Fruit fly (Drosophila melanogaster) whole organism, embryonic: Measurements from ENCODE around the gene Pvr.

ENCODE experiments used
- CG10267 ChIP-seq: fragments of 200-800 bp; sonication (Bioruptor generic); optimal IDR thresholded peaks from 2 replicates; lab custom pipeline; 2018; ENCODE audit warnings: missing biosample characterization, mild to moderate bottlenecking, missing genetic modification characterization, moderate library complexity
- CG10565 ChIP-seq: fragments of 200-800 bp; sonication (Bioruptor generic); optimal IDR thresholded peaks from 3 replicates; lab custom pipeline; 2016; ENCODE audit warnings: missing biosample characterization, mild to moderate bottlenecking, missing genetic modification characterization
- CG11247 ChIP-seq: fragments of 200-800 bp; sonication (Bioruptor generic); IDR thresholded peaks from 2 replicates; pipeline ENCODE4 v1.3.6; 2022; ENCODE audit warnings: missing biosample characterization, missing genetic modification characterization
- CG12219 ChIP-seq: fragments of 200-800 bp; sonication (Bioruptor generic); optimal IDR thresholded peaks from 3 replicates; lab custom pipeline; 2018; ENCODE audit warnings: missing biosample characterization, mild to moderate bottlenecking, missing genetic modification characterization
- CG12744 ChIP-seq: fragments of 200-800 bp; sonication (Bioruptor generic); optimal IDR thresholded peaks from 2 replicates; lab custom pipeline; 2016; ENCODE audit warnings: missing biosample characterization, missing genetic modification characterization
- CG13424 ChIP-seq: fragments of 200-800 bp; sonication (Bioruptor generic); optimal IDR thresholded peaks from 2 replicates; lab custom pipeline; 2019; ENCODE audit warnings: missing biosample characterization, mild to moderate bottlenecking, missing genetic modification characterization, moderate library complexity
- CG13894 ChIP-seq: fragments of 200-800 bp; sonication (Bioruptor generic); optimal IDR thresholded peaks from 3 replicates; lab custom pipeline; 2018; ENCODE audit warnings: missing biosample characterization, mild to moderate bottlenecking, missing genetic modification characterization, moderate library complexity
- CG17186 ChIP-seq: fragments of 200-800 bp; sonication (Bioruptor generic); optimal IDR thresholded peaks from 3 replicates; lab custom pipeline; 2017; ENCODE audit warnings: missing biosample characterization, missing genetic modification reagents, missing genetic modification characterization
- CG17802 ChIP-seq: fragments of 200-800 bp; sonication (Bioruptor generic); optimal IDR thresholded peaks from 2 replicates; lab custom pipeline; 2018; ENCODE audit warnings: missing biosample characterization, mild to moderate bottlenecking, missing genetic modification characterization, moderate library complexity
- CG18262 ChIP-seq: fragments of 200-800 bp; optimal IDR thresholded peaks from 3 replicates; lab custom pipeline; 2019; ENCODE audit warnings: missing biosample characterization, mild to moderate bottlenecking, missing genetic modification characterization, moderate library complexity
- CG2202 ChIP-seq: fragments of 200-800 bp; sonication (Bioruptor generic); optimal IDR thresholded peaks from 2 replicates; lab custom pipeline; 2018; ENCODE audit warnings: missing biosample characterization, mild to moderate bottlenecking, missing genetic modification characterization
- CG2678 ChIP-seq: fragments of 200-800 bp; sonication (Bioruptor generic); optimal IDR thresholded peaks from 3 replicates; lab custom pipeline; 2019; ENCODE audit warnings: missing biosample characterization, mild to moderate bottlenecking, missing genetic modification characterization, moderate library complexity
- CG31441 ChIP-seq: fragments of 200-800 bp; sonication (Bioruptor generic); IDR thresholded peaks from 2 replicates; pipeline ENCODE4 v1.3.6; 2022; ENCODE audit warnings: missing biosample characterization, missing genetic modification characterization
- CG4328 ChIP-seq: fragments of 200-800 bp; sonication (Bioruptor generic); optimal IDR thresholded peaks from 3 replicates; lab custom pipeline; 2017; ENCODE audit warnings: missing biosample characterization, missing genetic modification reagents, missing genetic modification characterization
- CG4707 ChIP-seq: fragments of 200-800 bp; sonication (Bioruptor generic); optimal IDR thresholded peaks from 2 replicates; lab custom pipeline; 2018; ENCODE audit warnings: missing biosample characterization, mild to moderate bottlenecking, missing genetic modification characterization, moderate library complexity
- CG7745 ChIP-seq: fragments of 200-800 bp; sonication (Bioruptor generic); optimal IDR thresholded peaks from 2 replicates; lab custom pipeline; 2018; ENCODE audit warnings: missing biosample characterization, mild to moderate bottlenecking, missing genetic modification characterization, moderate library complexity
- CG7839 ChIP-seq: fragments of 200-800 bp; sonication (Bioruptor generic); optimal IDR thresholded peaks from 3 replicates; lab custom pipeline; 2018; ENCODE audit warnings: missing biosample characterization, mild to moderate bottlenecking, missing genetic modification characterization, moderate library complexity
- CG7963 ChIP-seq: fragments of 200-800 bp; sonication (Bioruptor generic); IDR thresholded peaks from 3 replicates; pipeline ENCODE4 v1.3.6; 2022; ENCODE audit warnings: missing biosample characterization, missing genetic modification characterization; ENCODE audit not compliant: partially characterized antibody
- CG8944 ChIP-seq: fragments of 200-800 bp; sonication (Bioruptor generic); optimal IDR thresholded peaks from 3 replicates; lab custom pipeline; 2016; ENCODE audit warnings: missing biosample characterization, missing genetic modification characterization
- CG9797 ChIP-seq: fragments of 200-800 bp; sonication (Bioruptor generic); optimal IDR thresholded peaks from 3 replicates; lab custom pipeline; 2018; ENCODE audit warnings: missing biosample characterization, mild to moderate bottlenecking, missing genetic modification characterization
- CkIIα-i1 ChIP-seq: fragments of 200-800 bp; sonication (Bioruptor generic); IDR thresholded peaks from 2 replicates; pipeline ENCODE4 v1.3.6; 2022; ENCODE audit warnings: missing biosample characterization, missing genetic modification characterization
- Dfd ChIP-seq, 2 experiments: fragments of >200 bp; optimal IDR thresholded peaks; 2 replicates each; lab custom pipeline; 2017; ENCODE audit warnings: missing biosample characterization in 2 of 2, missing genetic modification characterization in 2 of 2
- Dref ChIP-seq: fragments of 200-800 bp; sonication (Bioruptor generic); IDR thresholded peaks from 2 replicates; pipeline ENCODE4 v1.3.6; 2022; ENCODE audit warnings: missing biosample characterization, missing genetic modification characterization
- HLH54F ChIP-seq: fragments of 200-800 bp; sonication (Bioruptor generic); optimal IDR thresholded peaks from 3 replicates; lab custom pipeline; 2016; ENCODE audit warnings: missing biosample characterization, missing genetic modification characterization
- Hr51 ChIP-seq, 2 experiments: fragments of 200-800 bp; sonication (Bioruptor generic); optimal IDR thresholded peaks; 2 replicates in 1 of 2; 3 replicates in 1 of 2; lab custom pipeline; 2016 to 2018; ENCODE audit warnings: missing biosample characterization in 2 of 2, missing genetic modification characterization in 2 of 2, mild to moderate bottlenecking in 1 of 2, moderate library complexity in 1 of 2
- Lim3 ChIP-seq: fragments of 200-800 bp; sonication (Bioruptor generic); IDR thresholded peaks from 2 replicates; pipeline ENCODE4 v1.3.6; 2022; ENCODE audit warnings: missing biosample characterization, missing genetic modification characterization
- Mes4 ChIP-seq: fragments of 200-800 bp; sonication (Bioruptor generic); optimal IDR thresholded peaks from 2 replicates; lab custom pipeline; 2016; ENCODE audit warnings: missing biosample characterization, missing genetic modification characterization
- Mrtf ChIP-seq: fragments of 200-800 bp; sonication (Bioruptor generic); IDR thresholded peaks from 3 replicates; pipeline ENCODE4 v1.3.6; 2022; ENCODE audit warnings: missing biosample characterization, missing genetic modification characterization
- NK7.1 ChIP-seq: fragments of 200-800 bp; sonication (Bioruptor generic); optimal IDR thresholded peaks from 3 replicates; lab custom pipeline; 2016; ENCODE audit warnings: missing biosample characterization, missing genetic modification characterization
- Rx ChIP-seq: fragments of 200-800 bp; sonication (Bioruptor generic); IDR thresholded peaks from 2 replicates; pipeline ENCODE4 v1.3.6; 2022; ENCODE audit warnings: missing biosample characterization, missing genetic modification characterization
- Six4 ChIP-seq: fragments of 200-800 bp; sonication (Bioruptor generic); optimal IDR thresholded peaks from 2 replicates; lab custom pipeline; 2016; ENCODE audit warnings: missing biosample characterization, missing genetic modification characterization
- Usf ChIP-seq: fragments of 200-800 bp; sonication (Bioruptor generic); optimal IDR thresholded peaks from 2 replicates; lab custom pipeline; 2017; ENCODE audit warnings: missing genotype, missing biosample characterization, missing genetic modification characterization
- ab ChIP-seq: fragments of 200-800 bp; sonication (Bioruptor generic); optimal IDR thresholded peaks from 2 replicates; lab custom pipeline; 2016; ENCODE audit warnings: missing biosample characterization, missing genetic modification characterization
- ase ChIP-seq: fragments of 200-800 bp; sonication (Bioruptor generic); IDR thresholded peaks from 3 replicates; pipeline ENCODE4 v1.3.6; 2022; ENCODE audit warnings: missing biosample characterization, missing genetic modification characterization
- bcd ChIP-seq: fragments of 200-800 bp; sonication (Bioruptor generic); optimal IDR thresholded peaks from 2 replicates; lab custom pipeline; 2017; ENCODE audit warnings: missing biosample characterization, mild to moderate bottlenecking, missing genetic modification characterization
- bowl ChIP-seq: fragments of 200-800 bp; sonication (Bioruptor generic); IDR thresholded peaks from 2 replicates; pipeline ENCODE4 v1.3.6; 2022; ENCODE audit warnings: missing biosample characterization, missing genetic modification characterization
- dan ChIP-seq: fragments of 200-800 bp; sonication (Bioruptor generic); IDR thresholded peaks from 2 replicates; pipeline ENCODE4 v1.3.6; 2022; ENCODE audit warnings: missing biosample characterization, missing genetic modification characterization
- dmrt11E ChIP-seq: fragments of 200-800 bp; sonication (Bioruptor generic); optimal IDR thresholded peaks from 3 replicates; lab custom pipeline; 2018; ENCODE audit warnings: missing biosample characterization, mild to moderate bottlenecking, missing genetic modification characterization, moderate library complexity
- fd102C ChIP-seq: fragments of 200-800 bp; sonication (Bioruptor generic); optimal IDR thresholded peaks from 2 replicates; lab custom pipeline; 2018; ENCODE audit warnings: missing biosample characterization, mild to moderate bottlenecking, missing genetic modification characterization, moderate library complexity
- gem ChIP-seq: fragments of 200-800 bp; sonication (Bioruptor generic); optimal IDR thresholded peaks from 2 replicates; lab custom pipeline; 2019; ENCODE audit warnings: missing biosample characterization, mild to moderate bottlenecking, missing genetic modification characterization, moderate library complexity
- insv ChIP-seq, 2 experiments: fragments of 200-800 bp; sonication (Bioruptor generic); optimal IDR thresholded peaks; 3 replicates each; lab custom pipeline; 2016 to 2018; ENCODE audit warnings: missing biosample characterization in 2 of 2, missing genetic modification characterization in 2 of 2
- kni ChIP-seq: fragments of 200-800 bp; sonication (Bioruptor generic); optimal IDR thresholded peaks from 3 replicates; lab custom pipeline; 2017; ENCODE audit warnings: mild to moderate bottlenecking, missing biosample characterization, missing genetic modification reagents, missing genetic modification characterization
- mld ChIP-seq: fragments of 200-800 bp; sonication (Bioruptor generic); IDR thresholded peaks from 3 replicates; pipeline ENCODE4 v1.3.6; 2022; ENCODE audit warnings: missing biosample characterization, missing genetic modification characterization; ENCODE audit not compliant: partially characterized antibody
- pb ChIP-seq: fragments of 200-800 bp; sonication (Bioruptor generic); optimal IDR thresholded peaks from 3 replicates; lab custom pipeline; 2016; ENCODE audit warnings: missing biosample characterization, missing genetic modification characterization
- rib ChIP-seq: fragments of 200-800 bp; sonication (Bioruptor generic); IDR thresholded peaks from 2 replicates; pipeline ENCODE4 v1.3.6; 2022; ENCODE audit warnings: missing biosample characterization, missing genetic modification characterization
- sc ChIP-seq, 3 experiments: fragments of >200 bp in 2 of 3; fragments of 200-800 bp in 1 of 3; sonication (Bioruptor generic) in 1 of 3; optimal IDR thresholded peaks; 2 replicates in 2 of 3; 3 replicates in 1 of 3; lab custom pipeline; 2017; ENCODE audit warnings: mild to moderate bottlenecking in 1 of 3, missing biosample characterization in 1 of 3, missing genetic modification characterization in 1 of 3, missing genetic modification reagents in 1 of 3
- sna ChIP-seq: fragments of 200-800 bp; sonication (Bioruptor generic); IDR thresholded peaks from 2 replicates; pipeline ENCODE4 v1.3.6; 2022; ENCODE audit warnings: missing biosample characterization, missing genetic modification characterization; ENCODE audit not compliant: partially characterized antibody
- ssp ChIP-seq: fragments of 200-800 bp; sonication (Bioruptor generic); IDR thresholded peaks from 2 replicates; pipeline ENCODE4 v1.3.6; 2022; ENCODE audit warnings: missing biosample characterization, missing genetic modification characterization
- toy ChIP-seq: fragments of 200-800 bp; sonication (Bioruptor generic); IDR thresholded peaks from 2 replicates; pipeline ENCODE4 v1.3.6; 2022; ENCODE audit warnings: missing biosample characterization, missing genetic modification characterization
- usp ChIP-seq: fragments of >200 bp; optimal IDR thresholded peaks from 2 replicates; lab custom pipeline; 2017; ENCODE audit warnings: missing biosample characterization, missing genetic modification characterization
- zf30C ChIP-seq: fragments of 200-800 bp; sonication (Bioruptor generic); optimal IDR thresholded peaks from 3 replicates; lab custom pipeline; 2018; ENCODE audit warnings: missing biosample characterization, mild to moderate bottlenecking, missing genetic modification characterization

Pvr gene

dm6 chr2L:8266145-8266544 lies 26.5 kb upstream of the Pvr start (continued):
- no peak for TF ChIP-seq dmrt11E (tag; lab: Kevin White, UChicago)
- no peak for TF ChIP-seq rib (GFP tag; lab: Robert Waterston, UW)
- TF ChIP-seq Usf (GFP tag; lab: Kevin White, UChicago): no peak
- no peak for TF ChIP-seq CkIIα-i1 (GFP tag; lab: Robert Waterston, UW)
- no peak for TF ChIP-seq CG11247 (GFP tag; lab: Robert Waterston, UW)
- no peak for TF ChIP-seq Dref (GFP tag; lab: Robert Waterston, UW)
- TF ChIP-seq CG2202: no peak
- TF ChIP-seq CG7745: no peak
- TF ChIP-seq CG12219 (GFP tag; lab: Kevin White, UChicago): peak; percentile 44
- peak in 1 of 2 experiments; percentile 92 for TF ChIP-seq Hr51 (GFP tag; optimal IDR thresholded peaks at IDR 0.05; lab: Kevin White, UChicago)
- no peak for TF ChIP-seq sna (GFP tag; lab: Robert Waterston, UW)
- peak; percentile 85 for TF ChIP-seq CG2678 (tag; lab: Kevin White, UChicago)
- no peak for TF ChIP-seq NK7.1 (GFP tag; lab: Kevin White, UChicago)
- no peak for TF ChIP-seq Rx (GFP tag; lab: Robert Waterston, UW)
- TF ChIP-seq CG18262: peak; percentile 61
- TF ChIP-seq Lim3: peak; percentile 54; the same call in 1 of the 2 replicates
- no peak for TF ChIP-seq CG12744
- no peak for TF ChIP-seq CG13894 (tag; lab: Kevin White, UChicago)
- TF ChIP-seq CG9797: no peak
- no peak for TF ChIP-seq ab (GFP tag; lab: Kevin White, UChicago)
- no peak for TF ChIP-seq pb
- TF ChIP-seq CG4707 (GFP tag; lab: Kevin White, UChicago): no peak
- no peak for TF ChIP-seq usp (GFP tag; lab: Kevin White, UChicago)
- peak; percentile 76 for TF ChIP-seq CG7839 (tag; lab: Kevin White, UChicago)
- no peak for TF ChIP-seq mld (GFP tag; lab: Robert Waterston, UW)
- no peak for TF ChIP-seq HLH54F
- no peak for TF ChIP-seq CG10565 (GFP tag; lab: Kevin White, UChicago)
- TF ChIP-seq CG7963 (GFP tag; lab: Robert Waterston, UW): no peak
- TF ChIP-seq insv (GFP tag; optimal IDR thresholded peaks at IDR 0.05; lab: Kevin White, UChicago): no peak
- TF ChIP-seq ase: no peak; the same call in 2 of the 3 replicates
- TF ChIP-seq CG17802: no peak
- no peak for TF ChIP-seq kni
- peak; percentile 85 for TF ChIP-seq CG13424 (tag; lab: Kevin White, UChicago)
- TF ChIP-seq fd102C (GFP tag; lab: Kevin White, UChicago): no peak
- peak; percentile 83 for TF ChIP-seq CG31441 (GFP tag; lab: Robert Waterston, UW)
- peak; percentile 46 for TF ChIP-seq bcd (GFP tag; lab: Kevin White, UChicago)
- no peak for TF ChIP-seq bowl (GFP tag; lab: Robert Waterston, UW)
- peak; percentile 47 for TF ChIP-seq CG10267 (tag; lab: Kevin White, UChicago)
- no peak for TF ChIP-seq zf30C (GFP tag; lab: Kevin White, UChicago)
- peak; percentile 30 for TF ChIP-seq Six4
- no peak for TF ChIP-seq CG4328 (GFP tag; lab: Kevin White, UChicago)
- peak; percentile 51; the same call in 1 of the 3 replicates for TF ChIP-seq Mrtf (GFP tag; lab: Robert Waterston, UW)
- TF ChIP-seq Dfd (GFP tag; optimal IDR thresholded peaks at IDR 0.05; lab: Kevin White, UChicago): no peak
- TF ChIP-seq ssp (GFP tag; lab: Robert Waterston, UW): no peak
- TF ChIP-seq CG17186 (GFP tag; lab: Kevin White, UChicago): no peak
- TF ChIP-seq CG8944 (GFP tag; lab: Kevin White, UChicago): no peak
- TF ChIP-seq gem (tag; lab: Kevin White, UChicago): peak; percentile 86
- TF ChIP-seq dan (GFP tag; lab: Robert Waterston, UW): no peak
- no peak for TF ChIP-seq sc (optimal IDR thresholded peaks at IDR 0.05; lab: Kevin White, UChicago)
- no peak for TF ChIP-seq sc (GFP tag; optimal IDR thresholded peaks at IDR 0.05; lab: Kevin White, UChicago)
- TF ChIP-seq Mes4 (GFP tag; lab: Kevin White, UChicago): no peak
- TF ChIP-seq toy (GFP tag; lab: Robert Waterston, UW): no peak
